Worm (Caenorhabditis elegans): ENCODE results near the gene dnj-7.

ce11 chrX:7149670-7150069 is 44.7 kb upstream of the dnj-7 start:
- TF ChIP-seq C38D4.7 (GFP tag; optimal IDR thresholded peaks at IDR 0.05) (no peak), pqm-1 (tag; optimal IDR thresholded peaks at IDR 0.05) (no peak), pha-2 (tag; optimal IDR thresholded peaks at IDR 0.05) (no peak)

All from whole organism, late embryonic.